Worm (Caenorhabditis elegans): Measurements from ENCODE around the gene F21H12.3.
A peak's percentile ranks its signal among the peaks of the same experiment; 100 is the strongest.

- TF ChIP-seq lin-13 (GFP tag; optimal IDR thresholded peaks at IDR 0.05) (peak; percentile 71), elt-1 (tag; optimal IDR thresholded peaks at IDR 0.05) (no peak), R02D3.7 (tag; optimal IDR thresholded peaks at IDR 0.05) (no peak), elt-3 (tag; optimal IDR thresholded peaks at IDR 0.05) (no peak), lsy-2 (tag; optimal IDR thresholded peaks at IDR 0.05) (peak; percentile 77 to 91), fos-1 (tag; optimal IDR thresholded peaks at IDR 0.05) (peak; percentile 5), nhr-12 (tag; optimal IDR thresholded peaks at IDR 0.05) (no peak), ama-1 (optimal IDR thresholded peaks at IDR 0.05) (no peak), nhr-23 (tag; optimal IDR thresholded peaks at IDR 0.05) (no peak), alr-1 (tag; optimal IDR thresholded peaks at IDR 0.05) (no peak), ztf-11 (tag; optimal IDR thresholded peaks at IDR 0.05) (no peak), ztf-4 (tag; optimal IDR thresholded peaks at IDR 0.05) (peak; percentile 43)
Observed at ce11 chrII:6061495-6061894, 21.2 kb upstream of the F21H12.3 start.

Measured in whole organism, L2 larva.